Worm (Caenorhabditis elegans): Measurements from ENCODE around the gene prdm-14.

ce11 chrX:9091873-9092272 is 45.9 kb downstream of the prdm-14 start:
- TF ChIP-seq fos-1 (tag; optimal IDR thresholded peaks at IDR 0.05) = no peak
- no peak for TF ChIP-seq nhr-25 (tag; optimal IDR thresholded peaks at IDR 0.05; ENCODE audit: borderline replicate concordance, insufficient read depth)
- no peak for TF ChIP-seq pqm-1 (tag; optimal IDR thresholded peaks at IDR 0.05)
- no peak for TF ChIP-seq lir-3 (tag; optimal IDR thresholded peaks at IDR 0.05)
- TF ChIP-seq lin-13 (GFP tag; optimal IDR thresholded peaks at IDR 0.05) = no peak
- no peak for TF ChIP-seq unc-62 (GFP tag; optimal IDR thresholded peaks at IDR 0.05 in 1 of 2)
- no peak for TF ChIP-seq unc-62 (tag; optimal IDR thresholded peaks at IDR 0.05)
- TF ChIP-seq R02D3.7 (tag; optimal IDR thresholded peaks at IDR 0.05) = no peak
- TF ChIP-seq D1046.2 (GFP tag; IDR thresholded peaks at IDR 0.05) = no peak
- no peak for TF ChIP-seq Y5F2A.4 (GFP tag; optimal IDR thresholded peaks at IDR 0.05)
- TF ChIP-seq dpl-1 (GFP tag; optimal IDR thresholded peaks at IDR 0.05) = no peak
- TF ChIP-seq ZK546.5 (tag; optimal IDR thresholded peaks at IDR 0.05) = no peak

All from whole organism, L4 larva.